Worm (Caenorhabditis elegans) whole organism, L1 larva: ENCODE results near the gene C27H5.12.

Experiments used
- C04F5.9 ChIP-seq: sonication (generic microtip); optimal IDR thresholded peaks from 2 replicates; lab custom pipeline; 2016; ENCODE audit warnings: missing genetic modification characterization, missing compliant biosample characterization
- C34B4.2 ChIP-seq: sonication (generic microtip); optimal IDR thresholded peaks from 2 replicates; lab custom pipeline; 2017; ENCODE audit warnings: mild to moderate bottlenecking, missing genetic modification characterization, missing compliant biosample characterization
- F16B12.6 ChIP-seq: fragments of 150-350 bp; optimal IDR thresholded peaks from 2 replicates; lab custom pipeline; 2014; ENCODE audit warnings: missing biosample characterization, missing genetic modification characterization
- Y116A8C.19 ChIP-seq: sonication (generic microtip); optimal IDR thresholded peaks from 2 replicates; lab custom pipeline; 2016; ENCODE audit warnings: missing compliant biosample characterization, missing genetic modification characterization, borderline replicate concordance
- alr-1 ChIP-seq: fragments of 200-800 bp; sonication (Bioruptor generic); optimal IDR thresholded peaks from 2 replicates; lab custom pipeline; 2018; ENCODE audit warnings: borderline replicate concordance, mild to moderate bottlenecking, missing genetic modification characterization, missing compliant biosample characterization
- aly-2 ChIP-seq: fragments of 150-350 bp; optimal IDR thresholded peaks from 2 replicates; lab custom pipeline; 2014; ENCODE audit warnings: missing biosample characterization, missing genetic modification characterization
- ceh-63 ChIP-seq: fragments of 200-800 bp; sonication (Bioruptor generic); optimal IDR thresholded peaks from 2 replicates; lab custom pipeline; 2018; ENCODE audit warnings: mild to moderate bottlenecking, missing genetic modification characterization, missing compliant biosample characterization
- ceh-82 ChIP-seq, 3 experiments: fragments of 150-350 bp in 1 of 3; sonication (generic microtip) in 2 of 3; optimal IDR thresholded peaks; 2 replicates each; lab custom pipeline; 2014 to 2017; ENCODE audit warnings: missing biosample characterization in 3 of 3, missing genetic modification characterization in 3 of 3
- ces-1 ChIP-seq: fragments of 150-350 bp; optimal IDR thresholded peaks from 2 replicates; lab custom pipeline; 2014; ENCODE audit warnings: missing biosample characterization, missing genetic modification reagents, missing genetic modification characterization
- dpl-1 ChIP-seq, 3 experiments: fragments of 150-350 bp in 2 of 3; sonication (generic microtip) in 1 of 3; optimal IDR thresholded peaks; 2 replicates each; lab custom pipeline; 2014 to 2017; ENCODE audit warnings: missing biosample characterization in 3 of 3, missing genetic modification characterization in 3 of 3, missing genetic modification reagents in 3 of 3
- dsc-1 ChIP-seq: sonication (generic microtip); optimal IDR thresholded peaks from 2 replicates; lab custom pipeline; 2016; ENCODE audit warnings: mild to moderate bottlenecking, missing genetic modification characterization, missing compliant biosample characterization
- efl-1 ChIP-seq, 4 experiments: fragments of 150-350 bp; optimal IDR thresholded peaks in 3 of 4; peaks in 1 of 4; 1 replicate in 1 of 4; 2 replicates in 3 of 4; lab custom pipeline; 2014; ENCODE audit warnings: missing biosample characterization in 2 of 4, missing genetic modification characterization in 2 of 4, missing genetic modification reagents in 2 of 4
- efl-3 ChIP-seq: fragments of 200-800 bp; sonication (Bioruptor generic); optimal IDR thresholded peaks from 2 replicates; lab custom pipeline; 2018; ENCODE audit warnings: mild to moderate bottlenecking, missing genetic modification characterization, missing compliant biosample characterization
- egl-27 ChIP-seq, 2 experiments: fragments of 150-350 bp in 1 of 2; sonication (generic microtip); optimal IDR thresholded peaks; 3 replicates each; lab custom pipeline; 2017 to 2018; ENCODE audit warnings: missing biosample characterization in 2 of 2, missing genetic modification characterization in 2 of 2, missing genetic modification reagents in 2 of 2
- elt-3 ChIP-seq, 6 experiments: fragments of 150-350 bp in 1 of 6; sonication (generic microtip); optimal IDR thresholded peaks; 2 replicates each; lab custom pipeline; 2017 to 2018; ENCODE audit warnings: missing biosample characterization in 6 of 6, missing genetic modification characterization in 6 of 6, inconsistent platforms in 1 of 6
- fkh-10 ChIP-seq: sonication (generic microtip); optimal IDR thresholded peaks from 2 replicates; lab custom pipeline; 2017; ENCODE audit warnings: missing biosample characterization, missing genetic modification reagents, missing genetic modification characterization
- fkh-4 ChIP-seq: sonication (generic microtip); optimal IDR thresholded peaks from 2 replicates; lab custom pipeline; 2016; ENCODE audit warnings: missing compliant biosample characterization, missing genetic modification characterization, borderline replicate concordance
- fkh-8 ChIP-seq: sonication (generic microtip); optimal IDR thresholded peaks from 2 replicates; lab custom pipeline; 2016; ENCODE audit warnings: mild to moderate bottlenecking, missing genetic modification characterization, missing compliant biosample characterization
- hlh-4 ChIP-seq: sonication (generic microtip); optimal IDR thresholded peaks from 2 replicates; lab custom pipeline; 2016; ENCODE audit warnings: mild to moderate bottlenecking, missing genetic modification characterization, missing compliant biosample characterization
- irx-1 ChIP-seq: sonication (generic microtip); optimal IDR thresholded peaks from 2 replicates; lab custom pipeline; 2016; ENCODE audit warnings: missing genetic modification characterization, missing compliant biosample characterization
- lin-13 ChIP-seq: fragments of 150-350 bp; optimal IDR thresholded peaks from 2 replicates; lab custom pipeline; 2014; ENCODE audit warnings: missing biosample characterization, missing genetic modification reagents, missing genetic modification characterization
- lin-15B ChIP-seq: fragments of 150-350 bp; sonication (generic microtip); optimal IDR thresholded peaks from 3 replicates; lab custom pipeline; 2014; ENCODE audit warnings: missing biosample characterization, missing genetic modification characterization
- lin-35 ChIP-seq, 2 experiments: fragments of 150-350 bp; optimal IDR thresholded peaks; 2 replicates each; lab custom pipeline; 2014; ENCODE audit warnings: missing biosample characterization in 2 of 2, missing genetic modification characterization in 2 of 2, missing genetic modification reagents in 2 of 2
- lsy-2 ChIP-seq, 2 experiments: fragments of 150-350 bp; optimal IDR thresholded peaks; 2 replicates each; lab custom pipeline; 2014; ENCODE audit warnings: missing biosample characterization in 2 of 2, missing genetic modification characterization in 2 of 2
- mdl-1 ChIP-seq, 2 experiments: fragments of 150-350 bp; optimal IDR thresholded peaks; 2 replicates each; lab custom pipeline; 2014 to 2017; ENCODE audit warnings: missing biosample characterization in 2 of 2, missing genetic modification characterization in 2 of 2, inconsistent platforms in 1 of 2
- mef-2 ChIP-seq: fragments of 150-350 bp; optimal IDR thresholded peaks from 2 replicates; lab custom pipeline; 2014; ENCODE audit warnings: missing biosample characterization, missing genetic modification characterization
- mep-1 ChIP-seq: fragments of 150-350 bp; optimal IDR thresholded peaks from 2 replicates; lab custom pipeline; 2014; ENCODE audit warnings: missing biosample characterization, missing genetic modification characterization
- nhr-12 ChIP-seq: sonication (generic microtip); optimal IDR thresholded peaks from 2 replicates; lab custom pipeline; 2017; ENCODE audit warnings: missing biosample characterization, missing genetic modification characterization
- nhr-19 ChIP-seq: fragments of 200-800 bp; sonication (Bioruptor generic); conservative IDR thresholded peaks from 2 replicates; pipeline ENCODE4 v1.3.6; 2022; ENCODE audit warnings: missing genetic modification characterization, missing compliant biosample characterization
- nhr-20 ChIP-seq: sonication (generic microtip); optimal IDR thresholded peaks from 2 replicates; lab custom pipeline; 2016; ENCODE audit warnings: mild to moderate bottlenecking, missing genetic modification characterization, missing compliant biosample characterization
- nhr-47 ChIP-seq: sonication (generic microtip); optimal IDR thresholded peaks from 2 replicates; lab custom pipeline; 2016; ENCODE audit warnings: mild to moderate bottlenecking, missing genetic modification characterization, moderate library complexity, missing compliant biosample characterization
- nhr-71 ChIP-seq: sonication (generic microtip); optimal IDR thresholded peaks from 2 replicates; lab custom pipeline; 2016; ENCODE audit warnings: mild to moderate bottlenecking, missing genetic modification characterization, moderate library complexity, missing compliant biosample characterization
- nhr-84 ChIP-seq: sonication (generic microtip); optimal IDR thresholded peaks from 2 replicates; lab custom pipeline; 2017; ENCODE audit warnings: missing biosample characterization, missing genetic modification characterization
- nhr-90 ChIP-seq: sonication (generic microtip); optimal IDR thresholded peaks from 2 replicates; lab custom pipeline; 2016; ENCODE audit warnings: mild to moderate bottlenecking, missing genetic modification characterization, missing compliant biosample characterization; ENCODE audit not compliant: poor library complexity
- pax-3 ChIP-seq: fragments of 200-800 bp; sonication (Bioruptor generic); optimal IDR thresholded peaks from 2 replicates; lab custom pipeline; 2018; ENCODE audit warnings: mild to moderate bottlenecking, missing genetic modification characterization, moderate library complexity, missing compliant biosample characterization
- snpc-4 ChIP-seq: fragments of 150-350 bp; optimal IDR thresholded peaks from 2 replicates; lab custom pipeline; 2014; ENCODE audit warnings: missing biosample characterization, missing genetic modification characterization
- snu-23 ChIP-seq: sonication (generic microtip); optimal IDR thresholded peaks from 2 replicates; lab custom pipeline; 2016; ENCODE audit warnings: missing genetic modification characterization, missing compliant biosample characterization
- sox-4 ChIP-seq: sonication (generic microtip); optimal IDR thresholded peaks from 2 replicates; lab custom pipeline; 2016; ENCODE audit warnings: missing genetic modification characterization, missing compliant biosample characterization
- sptf-1 ChIP-seq: fragments of 150-350 bp; optimal IDR thresholded peaks from 2 replicates; lab custom pipeline; 2014; ENCODE audit warnings: missing biosample characterization, missing genetic modification characterization
- swsn-7 ChIP-seq: sonication (generic microtip); optimal IDR thresholded peaks from 2 replicates; lab custom pipeline; 2016; ENCODE audit warnings: missing genetic modification characterization, missing compliant biosample characterization
- tbx-2 ChIP-seq: sonication (generic microtip); optimal IDR thresholded peaks from 2 replicates; lab custom pipeline; 2016; ENCODE audit warnings: missing genetic modification characterization, missing compliant biosample characterization
- unc-30 ChIP-seq: sonication (generic microtip); optimal IDR thresholded peaks from 2 replicates; lab custom pipeline; 2017; ENCODE audit warnings: missing biosample characterization, missing genetic modification characterization
- unc-86 ChIP-seq: sonication (generic microtip); optimal IDR thresholded peaks from 2 replicates; lab custom pipeline; 2016; ENCODE audit warnings: missing genetic modification characterization, missing compliant biosample characterization
- vab-15 ChIP-seq: sonication (generic microtip); optimal IDR thresholded peaks from 2 replicates; lab custom pipeline; 2017; ENCODE audit warnings: missing genotype, mild to moderate bottlenecking, missing genetic modification characterization, missing compliant biosample characterization
- ztf-11 ChIP-seq, 2 experiments: sonication (generic microtip); optimal IDR thresholded peaks; 2 replicates each; lab custom pipeline; 2016 to 2017; ENCODE audit warnings: missing genetic modification characterization in 2 of 2, missing biosample characterization in 1 of 2, missing compliant biosample characterization in 1 of 2

C27H5.12 gene

ce11 chrII:7131871-7132693 is 29.3 kb downstream of the C27H5.12 start, which contains the start of the genes T07F8.4 and gld-3 (continued):
- TF ChIP-seq nhr-12: no peak
- TF ChIP-seq egl-27 (tag; optimal IDR thresholded peaks at IDR 0.05; lab: Kevin White, UChicago): no peak
- no peak for TF ChIP-seq C34B4.2 (tag; lab: Kevin White, UChicago)
- TF ChIP-seq fkh-8: no peak
- TF ChIP-seq tbx-2: no peak
- TF ChIP-seq hlh-4 (tag; lab: Kevin White, UChicago): no peak
- no peak for TF ChIP-seq ceh-82 (tag; optimal IDR thresholded peaks at IDR 0.05; lab: Kevin White, UChicago)
- TF ChIP-seq irx-1 (tag; lab: Kevin White, UChicago): no peak
- no peak for TF ChIP-seq snu-23 (GFP tag; lab: Kevin White, UChicago)
- no peak for TF ChIP-seq efl-3
- no peak for TF ChIP-seq alr-1
- TF ChIP-seq nhr-90 (tag; lab: Kevin White, UChicago): no peak
- TF ChIP-seq, all 84 proteins: peak for 8

DNA sequence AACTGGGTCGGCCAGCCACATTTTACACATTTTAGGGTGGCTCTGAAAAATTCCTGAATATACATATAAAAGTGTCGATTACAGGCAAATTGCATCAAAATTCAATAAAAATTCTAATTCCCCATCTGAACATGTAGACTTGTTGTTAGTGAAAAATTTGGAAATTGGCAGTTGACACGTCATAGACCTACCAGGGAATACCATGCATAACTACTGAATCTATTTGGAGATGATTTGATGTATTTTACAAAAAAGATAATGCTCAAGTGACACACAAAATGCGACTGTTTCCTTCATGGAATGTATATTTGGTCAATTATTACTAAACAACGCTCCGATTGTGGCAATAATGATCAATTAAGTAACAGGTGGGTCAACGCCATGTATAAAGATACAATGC is 35.0 kb downstream of the C27H5.12 start, which contains the start of gene F10E7.1:
Gene F10E7.1 (plus strand): TSS at position 301 of the 400 bp plus-strand sequence.
- TF ChIP-seq nhr-20 (no peak), Y116A8C.19 (tag; lab: Kevin White, UChicago) (no peak), aly-2 (no peak), elt-3 (tag; optimal IDR thresholded peaks at IDR 0.05; lab: Kevin White, UChicago) (no peak), sox-4 (tag; lab: Kevin White, UChicago) (no peak), F16B12.6 (tag; lab: Kevin White, UChicago) (no peak), fkh-4 (tag; lab: Kevin White, UChicago) (no peak), dsc-1 (tag; lab: Kevin White, UChicago) (no peak), nhr-19 (no peak), mep-1 (tag; lab: Kevin White, UChicago) (no peak), mef-2 (no peak), lin-35 (GFP tag; optimal IDR thresholded peaks at IDR 0.05; lab: Kevin White, UChicago) (no peak), sptf-1 (no peak)

DNA sequence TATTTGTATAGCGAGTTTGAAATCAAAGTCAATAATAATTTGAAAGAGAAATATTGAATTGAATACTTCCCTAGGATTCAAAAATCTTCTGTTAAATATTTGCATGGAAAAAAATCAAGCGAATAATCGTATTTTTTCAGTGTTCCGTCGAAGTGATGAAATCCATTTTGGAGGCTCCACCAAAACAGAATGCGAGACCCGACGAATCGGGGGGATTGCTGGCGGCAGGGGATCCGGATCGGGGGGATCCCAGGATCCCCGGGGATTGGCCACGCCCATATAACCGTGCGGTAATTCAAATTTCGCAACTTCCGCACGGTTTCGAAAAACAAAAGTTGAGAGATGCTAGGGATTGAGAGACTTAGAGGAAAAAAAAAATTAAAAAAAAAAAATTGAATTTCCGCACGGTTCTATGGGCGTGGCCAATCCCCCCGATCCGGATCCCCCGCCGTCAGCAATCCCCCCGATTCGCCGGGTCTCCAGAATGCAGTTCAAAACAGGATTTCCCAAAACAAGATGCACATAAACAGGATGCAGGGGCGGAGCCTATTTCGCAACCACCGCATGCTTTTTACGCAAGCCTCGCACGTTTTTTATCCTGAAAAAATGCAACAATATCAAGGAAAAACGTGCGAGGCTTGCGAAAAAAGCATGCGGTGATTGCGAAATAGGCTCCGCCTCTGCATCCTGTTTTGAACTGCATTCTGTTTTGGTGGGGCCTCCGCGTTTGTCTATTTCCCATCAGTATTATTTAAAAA is 38.6 kb downstream of the C27H5.12 start, which contains the start of gene F10E7.11:
Gene F10E7.11 (minus strand): TSS at position 232 of the 758 bp plus-strand sequence.
- TF ChIP-seq nhr-47 (tag; lab: Kevin White, UChicago) (peak; percentile 55), efl-1 (optimal IDR thresholded peaks at IDR 0.05; lab: Kevin White, UChicago) (peak in 1 of 2 experiments; percentile 6), efl-1 (GFP tag; optimal IDR thresholded peaks at IDR 0.05 in 1 of 2; lab: Kevin White, UChicago) (peak in 1 of 2 experiments; percentile 82), swsn-7 (tag; lab: Kevin White, UChicago) (peak; percentile 16), lsy-2 (tag; optimal IDR thresholded peaks at IDR 0.05; lab: Kevin White, UChicago) (peak; percentile 14 to 41), tbx-2 (no peak), mdl-1 (tag; optimal IDR thresholded peaks at IDR 0.05; lab: Kevin White, UChicago) (no peak), pax-3 (tag; lab: Kevin White, UChicago) (no peak), C34B4.2 (tag; lab: Kevin White, UChicago) (no peak), fkh-10 (GFP tag; lab: Kevin White, UChicago) (no peak), unc-30 (no peak), F16B12.6 (tag; lab: Kevin White, UChicago) (no peak), dsc-1 (tag; lab: Kevin White, UChicago) (peak; percentile 38), vab-15 (tag; lab: Kevin White, UChicago) (no peak), ztf-11 (tag; optimal IDR thresholded peaks at IDR 0.05; lab: Kevin White, UChicago) (no peak), dpl-1 (GFP tag; optimal IDR thresholded peaks at IDR 0.05; lab: Kevin White, UChicago) (peak in 1 of 3 experiments; percentile 15), nhr-71 (tag; lab: Kevin White, UChicago) (peak; percentile 19), ces-1 (GFP tag; lab: Kevin White, UChicago) (no peak), lin-13 (GFP tag; lab: Kevin White, UChicago) (no peak), nhr-84 (no peak), mep-1 (tag; lab: Kevin White, UChicago) (no peak), ceh-82 (tag; optimal IDR thresholded peaks at IDR 0.05; lab: Kevin White, UChicago) (peak in 1 of 3 experiments; percentile 11), snpc-4 (tag; lab: Kevin White, UChicago) (no peak), unc-86 (peak; percentile 37), efl-3 (no peak), C04F5.9 (no peak), nhr-20 (no peak), fkh-4 (tag; lab: Kevin White, UChicago) (no peak), ceh-63 (GFP tag; lab: Kevin White, UChicago) (no peak), lin-15B (peak; percentile 11)
